Fruit fly (Drosophila melanogaster) whole organism, embryonic: ENCODE results near the gene Tango2.

ENCODE experiments used
- B-H1 ChIP-seq: fragments of 200-800 bp; sonication (Bioruptor generic); IDR thresholded peaks from 3 replicates; pipeline ENCODE4 v1.3.6; 2022; ENCODE audit warnings: missing biosample characterization, missing genetic modification characterization
- Bdp1 ChIP-seq: fragments of 200-800 bp; sonication (Bioruptor generic); optimal IDR thresholded peaks from 3 replicates; lab custom pipeline; 2016; ENCODE audit warnings: missing biosample characterization, missing genetic modification characterization
- CG10565 ChIP-seq: fragments of 200-800 bp; sonication (Bioruptor generic); optimal IDR thresholded peaks from 3 replicates; lab custom pipeline; 2016; ENCODE audit warnings: missing biosample characterization, mild to moderate bottlenecking, missing genetic modification characterization
- CG11560 ChIP-seq: fragments of 200-800 bp; sonication (Bioruptor generic); IDR thresholded peaks from 3 replicates; pipeline ENCODE4 v1.3.6; 2022; ENCODE audit warnings: missing biosample characterization, missing genetic modification characterization
- CG15479 ChIP-seq: fragments of 200-800 bp; sonication (Bioruptor generic); optimal IDR thresholded peaks from 3 replicates; lab custom pipeline; 2019; ENCODE audit warnings: missing biosample characterization, mild to moderate bottlenecking, missing genetic modification characterization, moderate library complexity
- CG1603 ChIP-seq: fragments of 200-800 bp; sonication (Bioruptor generic); optimal IDR thresholded peaks from 2 replicates; lab custom pipeline; 2019; ENCODE audit warnings: missing biosample characterization, mild to moderate bottlenecking, missing genetic modification characterization, moderate library complexity
- CG17802 ChIP-seq: fragments of 200-800 bp; sonication (Bioruptor generic); optimal IDR thresholded peaks from 2 replicates; lab custom pipeline; 2018; ENCODE audit warnings: missing biosample characterization, mild to moderate bottlenecking, missing genetic modification characterization, moderate library complexity
- CG2116 ChIP-seq: fragments of 200-800 bp; sonication (Bioruptor generic); optimal IDR thresholded peaks from 3 replicates; lab custom pipeline; 2018; ENCODE audit warnings: missing biosample characterization, mild to moderate bottlenecking, missing genetic modification characterization
- CG3163 ChIP-seq: fragments of 200-800 bp; sonication (Bioruptor generic); optimal IDR thresholded peaks from 3 replicates; lab custom pipeline; 2016; ENCODE audit warnings: missing biosample characterization, missing genetic modification characterization
- CG33213 ChIP-seq: fragments of 200-800 bp; sonication (Bioruptor generic); optimal IDR thresholded peaks from 3 replicates; lab custom pipeline; 2016; ENCODE audit warnings: missing biosample characterization, missing genetic modification characterization
- CG3726 ChIP-seq: fragments of 200-800 bp; sonication (Bioruptor generic); IDR thresholded peaks from 3 replicates; pipeline ENCODE4, ENCODE4 v1.3.6; 2022; ENCODE audit warnings: missing biosample characterization, missing genetic modification characterization
- CG4424 ChIP-seq: fragments of 200-800 bp; sonication (Bioruptor generic); optimal IDR thresholded peaks from 3 replicates; lab custom pipeline; 2016; ENCODE audit warnings: missing biosample characterization, missing genetic modification characterization
- CG5245 ChIP-seq: fragments of 200-800 bp; sonication (Bioruptor generic); optimal IDR thresholded peaks from 3 replicates; lab custom pipeline; 2016; ENCODE audit warnings: missing biosample characterization, missing genetic modification characterization
- CG6813 ChIP-seq: fragments of 200-800 bp; sonication (Bioruptor generic); optimal IDR thresholded peaks from 2 replicates; lab custom pipeline; 2017; ENCODE audit warnings: missing biosample characterization, missing genetic modification characterization, mild to moderate bottlenecking, moderate library complexity, missing genetic modification reagents
- CG8281 ChIP-seq: fragments of 200-800 bp; sonication (Bioruptor generic); optimal IDR thresholded peaks from 2 replicates; lab custom pipeline; 2018; ENCODE audit warnings: missing biosample characterization, mild to moderate bottlenecking, missing genetic modification characterization, moderate library complexity
- CG9932 ChIP-seq: fragments of 200-800 bp; sonication (Bioruptor generic); IDR thresholded peaks from 2 replicates; pipeline ENCODE4 v1.3.6; 2022; ENCODE audit warnings: missing biosample characterization, missing genetic modification characterization
- CHES-1-like ChIP-seq: fragments of 200-800 bp; sonication (Bioruptor generic); optimal IDR thresholded peaks from 2 replicates; lab custom pipeline; 2016; ENCODE audit warnings: missing biosample characterization, missing genetic modification characterization
- CrebB ChIP-seq: fragments of 200-800 bp; sonication (Bioruptor generic); optimal IDR thresholded peaks from 3 replicates; lab custom pipeline; 2018; ENCODE audit warnings: missing biosample characterization, mild to moderate bottlenecking, missing genetic modification characterization
- Dbx ChIP-seq: fragments of 200-800 bp; sonication (Bioruptor generic); IDR thresholded peaks from 3 replicates; pipeline ENCODE4 v1.3.6; 2022; ENCODE audit warnings: missing biosample characterization, missing genetic modification characterization
- Eip74EF ChIP-seq, 2 experiments: fragments of 200-800 bp in 1 of 2; fragments of >200 bp in 1 of 2; sonication (Bioruptor generic) in 1 of 2; optimal IDR thresholded peaks; 2 replicates each; lab custom pipeline; 2017 to 2019; ENCODE audit warnings: missing biosample characterization in 2 of 2, missing genetic modification characterization in 2 of 2, mild to moderate bottlenecking in 1 of 2, moderate library complexity in 1 of 2
- Lhr ChIP-seq: fragments of 200-800 bp; sonication (Bioruptor generic); optimal IDR thresholded peaks from 3 replicates; lab custom pipeline; 2017; ENCODE audit warnings: mild to moderate bottlenecking, missing biosample characterization, missing genetic modification reagents, missing genetic modification characterization
- Med ChIP-seq: fragments of 200-800 bp; sonication (Bioruptor generic); peaks from one replicate; lab custom pipeline; 2016; ENCODE audit warnings: missing biosample characterization, missing genetic modification characterization, mild to moderate bottlenecking, inconsistent platforms, moderate library complexity
- Neu2 ChIP-seq: fragments of 200-800 bp; sonication (Bioruptor generic); optimal IDR thresholded peaks from 3 replicates; lab custom pipeline; 2016; ENCODE audit warnings: missing biosample characterization, missing genetic modification characterization, borderline replicate concordance
- Scr ChIP-seq: fragments of 200-800 bp; sonication (Bioruptor generic); IDR thresholded peaks from 2 replicates; pipeline ENCODE4 v1.3.6; 2022; ENCODE audit warnings: missing biosample characterization, missing genetic modification characterization; ENCODE audit not compliant: partially characterized antibody
- Spps ChIP-seq: fragments of 200-800 bp; sonication (Bioruptor generic); optimal IDR thresholded peaks from 2 replicates; lab custom pipeline; 2018; ENCODE audit warnings: missing biosample characterization, mild to moderate bottlenecking, missing genetic modification characterization
- Ssrp ChIP-seq: fragments of 200-800 bp; sonication (Bioruptor generic); optimal IDR thresholded peaks from 2 replicates; lab custom pipeline; 2018; ENCODE audit warnings: missing biosample characterization, mild to moderate bottlenecking, missing genetic modification characterization, moderate library complexity
- YL-1 ChIP-seq: fragments of 200-800 bp; sonication (Bioruptor generic); optimal IDR thresholded peaks from 3 replicates; lab custom pipeline; 2017; ENCODE audit warnings: missing biosample characterization, mild to moderate bottlenecking, missing genetic modification characterization
- al ChIP-seq: fragments of 200-800 bp; sonication (Bioruptor generic); IDR thresholded peaks from 2 replicates; pipeline ENCODE4 v1.3.6; 2022; ENCODE audit warnings: missing biosample characterization, missing genetic modification characterization
- chn ChIP-seq: fragments of 200-800 bp; sonication (Bioruptor generic); optimal IDR thresholded peaks from 2 replicates; lab custom pipeline; 2016; ENCODE audit warnings: missing biosample characterization, missing genetic modification characterization
- ci ChIP-seq: fragments of 200-800 bp; sonication (Bioruptor generic); IDR thresholded peaks from 3 replicates; pipeline ENCODE4 v1.3.6; 2022; ENCODE audit warnings: missing biosample characterization, missing genetic modification characterization
- dmrt11E ChIP-seq: fragments of 200-800 bp; sonication (Bioruptor generic); optimal IDR thresholded peaks from 3 replicates; lab custom pipeline; 2018; ENCODE audit warnings: missing biosample characterization, mild to moderate bottlenecking, missing genetic modification characterization, moderate library complexity
- dpn ChIP-seq, 2 experiments: fragments of 200-800 bp; sonication (Bioruptor generic); optimal IDR thresholded peaks; 3 replicates each; lab custom pipeline; 2016; ENCODE audit warnings: missing biosample characterization in 2 of 2, missing genetic modification characterization in 2 of 2
- hb ChIP-seq: fragments of 200-800 bp; sonication (Bioruptor generic); IDR thresholded peaks from 3 replicates; pipeline ENCODE4 v1.3.6; 2022; ENCODE audit warnings: missing biosample characterization, missing genetic modification characterization; ENCODE audit not compliant: partially characterized antibody
- mld ChIP-seq: fragments of 200-800 bp; sonication (Bioruptor generic); IDR thresholded peaks from 3 replicates; pipeline ENCODE4 v1.3.6; 2022; ENCODE audit warnings: missing biosample characterization, missing genetic modification characterization; ENCODE audit not compliant: partially characterized antibody
- nerfin-1 ChIP-seq: fragments of 200-800 bp; sonication (Bioruptor generic); optimal IDR thresholded peaks from 3 replicates; lab custom pipeline; 2019; ENCODE audit warnings: missing biosample characterization, mild to moderate bottlenecking, missing genetic modification characterization, moderate library complexity
- nom ChIP-seq: fragments of 200-800 bp; sonication (Bioruptor generic); optimal IDR thresholded peaks from 2 replicates; lab custom pipeline; 2017; ENCODE audit warnings: missing biosample characterization, missing genetic modification characterization, mild to moderate bottlenecking, moderate library complexity, missing genetic modification reagents
- phol ChIP-seq: fragments of 200-800 bp; sonication (Bioruptor generic); optimal IDR thresholded peaks from 3 replicates; lab custom pipeline; 2018; ENCODE audit warnings: missing biosample characterization, mild to moderate bottlenecking, missing genetic modification characterization, moderate library complexity
- pita ChIP-seq: fragments of 200-800 bp; sonication (Bioruptor generic); optimal IDR thresholded peaks from 2 replicates; lab custom pipeline; 2017; ENCODE audit warnings: missing biosample characterization, mild to moderate bottlenecking, missing genetic modification characterization
- ranshi ChIP-seq: fragments of 200-800 bp; sonication (Bioruptor generic); IDR thresholded peaks from 2 replicates; pipeline ENCODE4 v1.3.6; 2022; ENCODE audit warnings: missing biosample characterization, missing genetic modification characterization
- scrt ChIP-seq: fragments of 200-800 bp; sonication (Bioruptor generic); optimal IDR thresholded peaks from 2 replicates; lab custom pipeline; 2018; ENCODE audit warnings: missing biosample characterization, mild to moderate bottlenecking, missing genetic modification characterization, moderate library complexity
- sna ChIP-seq: fragments of 200-800 bp; sonication (Bioruptor generic); IDR thresholded peaks from 2 replicates; pipeline ENCODE4 v1.3.6; 2022; ENCODE audit warnings: missing biosample characterization, missing genetic modification characterization; ENCODE audit not compliant: partially characterized antibody
- sr ChIP-seq: fragments of 200-800 bp; sonication (Bioruptor generic); IDR thresholded peaks from 3 replicates; pipeline ENCODE4 v1.3.6; 2022; ENCODE audit warnings: missing biosample characterization, missing genetic modification characterization
- stwl ChIP-seq: fragments of 200-800 bp; sonication (Bioruptor generic); optimal IDR thresholded peaks from 3 replicates; lab custom pipeline; 2018; ENCODE audit warnings: missing biosample characterization, mild to moderate bottlenecking, missing genetic modification characterization, moderate library complexity
- tll ChIP-seq, 2 experiments: fragments of 200-800 bp in 1 of 2; fragments of >200 bp in 1 of 2; sonication (Bioruptor generic) in 1 of 2; optimal IDR thresholded peaks; 2 replicates each; lab custom pipeline; 2017 to 2019; ENCODE audit warnings: missing biosample characterization in 2 of 2, missing genetic modification characterization in 2 of 2, mild to moderate bottlenecking in 1 of 2, moderate library complexity in 1 of 2
- tna ChIP-seq: fragments of 200-800 bp; sonication (Bioruptor generic); IDR thresholded peaks from 2 replicates; pipeline ENCODE4 v1.3.6; 2022; ENCODE audit warnings: missing biosample characterization, missing genetic modification characterization; ENCODE audit not compliant: partially characterized antibody
- wor ChIP-seq: fragments of 200-800 bp; sonication (Bioruptor generic); IDR thresholded peaks from 2 replicates; pipeline ENCODE4 v1.3.6; 2022; ENCODE audit warnings: missing biosample characterization, missing genetic modification characterization
- zen ChIP-seq: fragments of 200-800 bp; sonication (Bioruptor generic); optimal IDR thresholded peaks from 3 replicates; lab custom pipeline; 2018; ENCODE audit warnings: missing biosample characterization, mild to moderate bottlenecking, missing genetic modification characterization, moderate library complexity

Tango2 gene

DNA sequence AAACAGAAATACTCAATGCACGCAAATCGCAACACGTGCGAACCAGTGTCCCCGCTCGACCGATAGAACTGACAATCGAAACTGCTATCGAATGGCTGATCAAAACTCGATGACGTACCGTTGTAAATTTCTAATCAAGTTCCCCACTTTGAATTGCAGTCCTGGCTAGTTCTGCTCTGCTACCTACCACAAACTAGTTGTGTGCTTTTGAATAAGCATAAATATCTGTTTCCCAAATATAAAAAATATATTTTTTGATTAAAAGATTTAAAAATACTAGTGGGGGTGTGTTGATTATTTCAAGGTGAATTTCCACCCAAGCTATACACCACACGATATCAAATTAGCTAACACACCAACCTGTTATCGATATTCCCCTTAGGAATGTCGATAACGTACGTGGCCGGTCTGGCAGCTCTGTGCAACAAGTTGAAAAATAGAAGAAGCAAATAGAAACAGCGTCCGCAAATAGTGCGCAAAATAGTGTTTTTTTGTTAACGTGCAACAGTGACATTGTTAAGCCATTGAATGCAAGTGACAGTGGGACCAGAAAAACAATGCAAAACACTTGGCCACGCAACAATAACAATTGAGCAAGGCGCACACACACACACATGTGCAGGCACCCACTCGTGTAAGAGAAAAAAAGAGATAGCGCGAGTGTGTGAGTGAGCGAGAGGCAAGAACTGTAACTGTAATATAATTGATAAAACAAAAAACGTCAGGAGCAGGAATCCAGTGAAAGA is 7.7 kb downstream of the Tango2 start, which contains the start of the genes CG2691 and NFAT (continued):
- no peak for TF ChIP-seq CrebB
- peak; percentile 29 for TF ChIP-seq nom (GFP tag; lab: Kevin White, UChicago)
- no peak for TF ChIP-seq dmrt11E (tag; lab: Kevin White, UChicago)
- 0 out of 3 replicates have a peak, but pooled peaks have one; percentile 40 for TF ChIP-seq sr (GFP tag; lab: Robert Waterston, UW)
- peak; percentile 69; the same call in 2 of the 3 replicates for TF ChIP-seq hb (GFP tag; lab: Robert Waterston, UW)
- no peak for TF ChIP-seq CG10565 (GFP tag; lab: Kevin White, UChicago)
- TF ChIP-seq Scr (GFP tag; lab: Robert Waterston, UW) = peak; percentile 65
- TF ChIP-seq stwl (tag; lab: Kevin White, UChicago) = peak; percentile 46
- TF ChIP-seq zen = no peak
- no peak for TF ChIP-seq CG3726 (GFP tag; lab: Robert Waterston, UW)
- 0 out of 2 replicates have a peak, but pooled peaks have one; percentile 49 for TF ChIP-seq sna
- no peak for TF ChIP-seq B-H1
- TF ChIP-seq Ssrp = no peak
- peak; percentile 69 for TF ChIP-seq CG15479 (GFP tag; lab: Kevin White, UChicago)
- 0 out of 3 replicates have a peak, but pooled peaks have one; percentile 11 for TF ChIP-seq ci
- TF ChIP-seq CG1603 (tag; lab: Kevin White, UChicago) = peak; percentile 38
- TF ChIP-seq CHES-1-like (GFP tag; lab: Kevin White, UChicago) = no peak
- peak; percentile 44 for TF ChIP-seq YL-1 (GFP tag; lab: Kevin White, UChicago)
- TF ChIP-seq CG4424 = peak; percentile 7
- TF ChIP-seq Spps = no peak
- TF ChIP-seq pita (GFP tag; lab: Kevin White, UChicago) = peak; percentile 78
- TF ChIP-seq tll (GFP tag; optimal IDR thresholded peaks at IDR 0.05; lab: Kevin White, UChicago) = peak in 1 of 2 experiments; percentile 4
- TF ChIP-seq scrt (GFP tag; lab: Kevin White, UChicago) = peak; percentile 98
- no peak for TF ChIP-seq CG17802 (tag; lab: Kevin White, UChicago)
- no peak for TF ChIP-seq chn (GFP tag; lab: Kevin White, UChicago)
- no peak for TF ChIP-seq ranshi (GFP tag; lab: Robert Waterston, UW)
- TF ChIP-seq Med (GFP tag; lab: Kevin White, UChicago) = peak; percentile 73
- TF ChIP-seq Dbx (GFP tag; lab: Robert Waterston, UW) = no peak
- no peak for TF ChIP-seq CG6813 (GFP tag; lab: Kevin White, UChicago)
- TF ChIP-seq dpn (GFP tag; optimal IDR thresholded peaks at IDR 0.05; lab: Kevin White, UChicago) = no peak
- no peak for TF ChIP-seq CG8281 (tag; lab: Kevin White, UChicago)
- TF ChIP-seq CG5245 = no peak
- TF ChIP-seq Eip74EF (GFP tag; optimal IDR thresholded peaks at IDR 0.05; lab: Kevin White, UChicago) = no peak
- TF ChIP-seq mld (GFP tag; lab: Robert Waterston, UW) = no peak
- peak; percentile 8 for TF ChIP-seq CG33213
- no peak; the same call in 1 of the 2 replicates for TF ChIP-seq CG9932 (GFP tag; lab: Robert Waterston, UW)
- no peak for TF ChIP-seq Neu2
- no peak for TF ChIP-seq Bdp1
- peak; percentile 40 for TF ChIP-seq CG3163
- TF ChIP-seq CG11560 (tag; lab: Robert Waterston, UW) = peak; percentile 95
- no peak for TF ChIP-seq wor (GFP tag; lab: Robert Waterston, UW)
- peak; percentile 48 for TF ChIP-seq tna
- peak; percentile 41 for TF ChIP-seq phol
- peak; percentile 49 for TF ChIP-seq Lhr (GFP tag; lab: Kevin White, UChicago)
- TF ChIP-seq al (GFP tag; lab: Robert Waterston, UW) = no peak
- peak; percentile 5 for TF ChIP-seq nerfin-1
- TF ChIP-seq CG2116 (GFP tag; lab: Kevin White, UChicago) = peak; percentile 82
